Fruit fly (Drosophila melanogaster): ENCODE results near the gene Atg1.

Atg1 gene

DNA sequence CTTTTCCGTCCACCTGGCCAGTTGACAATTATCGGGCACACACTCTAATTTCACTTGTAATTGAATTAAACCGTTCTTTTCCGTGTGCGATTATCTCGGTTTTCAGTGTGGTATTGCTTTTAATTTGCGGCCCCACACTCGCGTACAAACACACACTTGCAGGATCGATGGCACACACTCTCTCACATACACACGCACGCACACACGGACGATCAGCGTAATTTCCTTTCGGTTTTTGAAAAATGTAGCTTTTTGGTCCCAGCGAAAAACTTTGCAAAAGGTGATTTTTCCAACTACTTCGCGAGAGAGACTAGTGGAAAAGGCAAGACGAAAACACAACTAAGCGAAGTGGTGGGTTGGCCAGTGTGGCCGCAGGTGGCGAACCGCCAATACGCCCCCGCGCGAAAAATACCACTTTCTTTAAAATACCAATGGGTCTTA, at the start of gene Atg1:
Gene Atg1 (minus strand): TSS at position 387 of the 441 bp plus-strand sequence.
- TF ChIP-seq psq (optimal IDR thresholded peaks at IDR 0.05) (no peak), h (optimal IDR thresholded peaks at IDR 0.05) (no peak), Sin3A (optimal IDR thresholded peaks at IDR 0.05) (no peak), ttk (optimal IDR thresholded peaks at IDR 0.05) (no peak), Myc (optimal IDR thresholded peaks at IDR 0.05) (no peak)

DNA sequence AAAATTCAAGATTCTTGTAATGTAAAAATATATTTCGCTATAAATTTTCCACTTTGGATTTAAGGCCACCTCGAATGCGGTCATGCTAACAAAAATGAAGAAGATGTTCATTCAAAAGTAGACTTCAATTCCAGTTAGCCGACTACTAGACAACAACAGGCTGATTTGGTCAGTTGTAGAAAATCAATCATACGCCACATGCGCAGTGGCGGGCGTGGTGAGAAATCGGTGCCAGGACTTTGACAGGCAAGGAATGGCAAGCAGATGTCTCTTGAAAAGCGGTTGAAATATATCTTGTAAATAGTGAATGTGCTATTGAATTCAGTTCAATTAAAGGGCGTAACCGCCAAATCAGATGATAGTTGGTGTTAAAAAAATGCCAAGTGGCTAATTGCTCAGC, 48.5 kb upstream of the Atg1 start, which contains the start of gene Ent3:
Gene Ent3 (plus strand): TSS at position 224 of the 400 bp plus-strand sequence.
- TF ChIP-seq h (optimal IDR thresholded peaks at IDR 0.05) (no peak), psq (optimal IDR thresholded peaks at IDR 0.05) (no peak), Sin3A (optimal IDR thresholded peaks at IDR 0.05) (no peak), ttk (optimal IDR thresholded peaks at IDR 0.05) (no peak), insv (optimal IDR thresholded peaks at IDR 0.05) (no peak), Myc (optimal IDR thresholded peaks at IDR 0.05) (no peak)

DNA sequence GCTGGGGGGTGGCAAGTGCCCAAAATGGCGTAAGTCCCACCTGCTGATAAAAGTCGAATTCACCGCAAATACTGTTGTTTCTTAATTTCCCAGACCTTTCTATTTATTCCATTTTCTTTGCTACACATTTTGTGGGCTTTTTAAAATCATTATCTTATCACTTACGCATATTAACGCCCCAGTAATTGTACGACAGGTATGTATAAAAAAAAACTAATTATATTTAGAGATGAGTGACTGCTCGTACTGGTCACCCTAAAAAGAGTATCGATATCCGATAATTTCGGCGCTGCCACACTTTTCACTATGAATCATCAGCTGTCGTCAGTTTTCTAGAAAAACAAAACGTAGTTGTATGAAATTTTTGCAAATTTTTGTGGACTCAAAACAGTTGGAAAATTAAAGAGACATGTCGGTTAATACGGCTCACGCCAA, 45.0 kb upstream of the Atg1 start, which contains the start of the genes CG10948 and Wbp2:
Gene CG10948 (minus strand): TSS at position 251 of the 435 bp plus-strand sequence.
Gene Wbp2 (plus strand): TSS at position 299 of the 435 bp plus-strand sequence.
- TF ChIP-seq h (optimal IDR thresholded peaks at IDR 0.05) (no peak), Sin3A (optimal IDR thresholded peaks at IDR 0.05) (no peak), psq (optimal IDR thresholded peaks at IDR 0.05) (no peak), insv (optimal IDR thresholded peaks at IDR 0.05) (no peak), ttk (optimal IDR thresholded peaks at IDR 0.05) (no peak), Myc (optimal IDR thresholded peaks at IDR 0.05) (no peak)

DNA sequence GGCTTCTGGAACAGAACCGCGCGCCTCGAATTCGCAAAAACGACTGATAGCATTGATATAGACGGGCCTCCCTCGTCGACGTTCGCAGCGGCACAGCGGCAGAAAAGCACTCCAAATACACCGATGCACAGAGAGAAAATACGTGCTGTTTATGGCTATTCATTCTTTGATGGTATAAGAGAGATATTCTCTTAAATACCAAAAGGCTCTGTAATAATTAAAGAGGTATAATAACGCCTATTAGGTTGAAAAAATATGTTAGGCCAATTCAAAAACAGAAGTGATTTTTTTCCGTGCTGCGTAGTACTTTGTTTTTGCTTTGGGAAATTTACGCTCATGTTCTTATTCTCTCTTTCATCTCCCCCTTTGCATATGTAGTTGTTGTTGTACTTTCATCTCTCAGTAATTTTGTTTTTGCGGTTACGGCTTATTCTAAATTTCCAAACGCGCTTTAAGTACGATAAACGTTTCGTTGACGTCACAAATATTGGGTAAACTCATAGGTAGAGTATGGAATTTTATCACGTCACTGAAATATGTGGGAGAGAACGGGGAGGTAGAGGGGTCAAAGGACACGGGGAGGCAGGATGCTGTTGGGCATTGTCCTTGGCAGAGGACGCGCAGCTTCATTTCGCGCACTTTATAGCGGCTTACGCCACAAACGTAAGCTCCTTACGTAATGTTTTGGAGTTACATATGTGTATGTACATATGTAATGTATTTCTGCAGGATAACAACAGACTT, 38.3 kb upstream of the Atg1 start, which contains the start of gene nebu:
Gene nebu (minus strand): TSS at position 51 of the 744 bp plus-strand sequence.
- no peak for TF ChIP-seq h (optimal IDR thresholded peaks at IDR 0.05)
- no peak for TF ChIP-seq insv (optimal IDR thresholded peaks at IDR 0.05)
- TF ChIP-seq Myc (optimal IDR thresholded peaks at IDR 0.05) = no peak
- TF ChIP-seq Sin3A (optimal IDR thresholded peaks at IDR 0.05) = no peak
- TF ChIP-seq ttk (optimal IDR thresholded peaks at IDR 0.05) = no peak
- no peak for TF ChIP-seq psq (optimal IDR thresholded peaks at IDR 0.05)

DNA sequence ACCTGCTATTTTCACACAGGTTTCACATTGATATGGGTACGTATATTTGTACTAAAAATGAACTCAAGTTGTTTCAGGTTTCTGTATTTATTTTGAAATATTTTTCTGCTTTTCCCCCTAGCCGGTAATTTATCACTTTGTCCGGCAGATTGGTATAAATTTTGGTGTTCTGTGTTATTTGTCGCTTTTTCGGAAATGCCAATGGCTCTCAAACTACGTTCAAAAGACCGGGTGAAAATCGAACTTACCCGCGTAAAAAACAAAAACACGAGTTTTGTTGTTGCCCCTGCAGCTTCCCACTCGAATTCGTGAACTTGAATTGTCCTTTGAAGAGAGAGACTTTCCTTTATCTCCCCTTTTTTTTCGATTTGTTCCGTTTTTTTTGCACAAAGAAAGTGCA, 37.6 kb upstream of the Atg1 start:
- TF ChIP-seq psq (optimal IDR thresholded peaks at IDR 0.05) (no peak), Myc (optimal IDR thresholded peaks at IDR 0.05) (no peak), h (optimal IDR thresholded peaks at IDR 0.05) (no peak), Sin3A (optimal IDR thresholded peaks at IDR 0.05) (no peak), insv (optimal IDR thresholded peaks at IDR 0.05) (no peak), ttk (optimal IDR thresholded peaks at IDR 0.05) (no peak)

DNA sequence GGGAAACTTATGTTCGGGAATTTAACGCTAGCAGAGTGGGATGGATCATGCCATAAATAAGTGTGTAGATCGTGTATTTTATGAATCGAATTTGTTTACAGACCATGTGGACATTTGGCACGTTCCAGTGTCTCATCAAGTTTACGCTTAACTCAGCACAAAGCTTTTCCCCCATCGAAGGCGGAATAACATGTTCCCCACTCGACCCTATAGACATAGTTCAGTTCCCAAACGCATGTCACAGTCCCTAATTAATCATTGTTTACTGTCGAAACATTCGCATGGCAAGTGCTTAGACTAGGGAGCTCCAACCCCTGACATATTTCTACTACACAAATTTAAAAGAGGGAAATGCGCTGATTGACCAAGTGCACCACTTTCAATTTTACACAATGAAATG, 36.5 kb upstream of the Atg1 start:
- TF ChIP-seq psq (optimal IDR thresholded peaks at IDR 0.05) (no peak), Sin3A (optimal IDR thresholded peaks at IDR 0.05) (no peak), Myc (optimal IDR thresholded peaks at IDR 0.05) (no peak), insv (optimal IDR thresholded peaks at IDR 0.05) (no peak), h (optimal IDR thresholded peaks at IDR 0.05) (no peak), ttk (optimal IDR thresholded peaks at IDR 0.05) (no peak)

DNA sequence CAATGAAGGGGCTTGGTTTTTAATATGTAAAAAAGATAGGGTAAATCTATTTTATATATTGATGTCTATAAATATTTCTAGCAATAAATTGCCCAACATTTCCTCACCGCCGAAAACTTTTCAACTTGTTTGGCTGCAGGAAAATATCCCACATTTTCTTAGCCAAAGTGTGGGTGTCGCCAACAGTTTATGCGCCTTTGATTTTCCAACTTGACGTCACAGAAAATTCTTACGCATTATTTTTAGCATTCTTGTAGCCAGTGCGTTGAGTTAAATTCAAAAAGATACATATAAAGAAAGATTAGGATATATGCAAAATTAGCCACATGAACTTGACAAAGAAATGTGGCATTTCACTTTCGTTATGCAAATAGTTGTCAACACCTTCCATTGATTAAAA, 35.0 kb upstream of the Atg1 start:
- TF ChIP-seq Sin3A (optimal IDR thresholded peaks at IDR 0.05) = no peak
- no peak for TF ChIP-seq Myc (optimal IDR thresholded peaks at IDR 0.05)
- no peak for TF ChIP-seq insv (optimal IDR thresholded peaks at IDR 0.05)
- TF ChIP-seq ttk (optimal IDR thresholded peaks at IDR 0.05) = no peak
- no peak for TF ChIP-seq h (optimal IDR thresholded peaks at IDR 0.05)
- TF ChIP-seq psq (optimal IDR thresholded peaks at IDR 0.05) = no peak

DNA sequence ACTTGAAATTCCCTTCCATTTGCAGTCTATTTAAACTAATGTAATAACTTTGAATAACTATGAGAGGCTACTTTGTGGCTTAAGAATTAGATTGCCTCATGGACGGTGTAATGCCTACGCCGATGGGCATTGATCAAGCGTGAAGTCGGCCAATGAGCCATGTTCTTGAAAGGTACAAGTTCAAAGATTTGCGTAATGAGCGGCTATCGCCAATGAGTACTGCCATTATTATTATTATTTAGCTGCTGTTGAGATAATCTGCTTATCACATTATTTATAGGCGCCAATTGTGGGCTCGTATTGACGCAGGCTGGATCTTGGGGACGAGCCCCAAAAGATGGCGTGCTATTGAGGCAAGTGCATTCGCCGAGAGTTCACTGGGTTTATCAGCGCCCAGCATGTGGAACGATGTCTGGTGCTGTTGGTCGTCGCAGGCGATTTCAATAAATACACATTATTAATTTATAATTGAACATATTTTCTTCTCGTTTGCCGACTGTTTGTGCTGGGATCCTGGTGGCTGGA, 32.3 kb upstream of the Atg1 start:
- no peak for TF ChIP-seq psq (optimal IDR thresholded peaks at IDR 0.05)
- TF ChIP-seq Sin3A (optimal IDR thresholded peaks at IDR 0.05) = no peak
- TF ChIP-seq Myc (optimal IDR thresholded peaks at IDR 0.05) = no peak
- no peak for TF ChIP-seq ttk (optimal IDR thresholded peaks at IDR 0.05)

DNA sequence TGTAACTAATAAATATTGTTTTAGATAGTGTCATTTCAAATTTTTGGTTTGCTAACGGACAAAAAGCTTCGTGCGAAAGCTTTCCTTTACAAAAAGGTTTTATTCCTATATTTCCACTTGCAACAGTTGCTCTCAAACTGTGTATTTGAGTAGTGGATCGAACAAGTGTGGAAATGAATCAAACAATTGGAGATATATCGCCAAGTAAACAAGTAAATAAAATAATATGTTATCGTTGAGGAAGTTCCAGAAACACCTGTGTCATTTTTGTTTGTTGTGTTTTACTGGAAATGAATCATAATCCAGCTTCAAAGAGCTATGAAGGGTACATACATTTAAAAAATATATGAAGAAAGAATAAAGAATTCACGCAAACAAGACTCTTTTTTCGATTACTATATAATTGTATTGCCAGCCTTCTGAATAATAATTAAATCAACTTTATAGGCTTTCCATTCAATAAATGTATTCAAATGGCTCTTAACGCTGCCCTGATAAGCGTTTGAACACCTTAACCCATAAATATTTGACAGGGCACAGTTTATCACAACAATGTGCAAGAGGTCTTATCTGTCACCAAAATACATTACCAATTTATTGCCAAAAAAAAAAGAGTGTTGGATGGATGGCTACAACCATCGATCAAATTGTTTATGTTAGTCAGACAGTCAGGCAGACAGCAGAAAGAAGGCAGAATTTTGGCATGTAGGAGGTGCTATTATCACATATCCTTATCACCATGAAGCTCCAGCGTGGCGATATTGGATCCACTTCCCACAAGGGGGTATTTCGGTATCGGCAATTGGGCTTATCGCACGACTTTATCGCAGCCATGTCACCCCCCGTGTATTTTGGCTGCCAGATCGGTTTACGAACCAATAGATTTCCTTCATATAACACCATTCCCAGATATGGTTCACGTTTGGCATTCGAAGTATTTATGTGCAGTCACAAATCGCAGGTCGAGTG, 30.9 kb upstream of the Atg1 start:
- TF ChIP-seq ttk (optimal IDR thresholded peaks at IDR 0.05) = no peak
- TF ChIP-seq psq (optimal IDR thresholded peaks at IDR 0.05) = no peak
- TF ChIP-seq Myc (optimal IDR thresholded peaks at IDR 0.05) = no peak
- no peak for TF ChIP-seq insv (optimal IDR thresholded peaks at IDR 0.05)
- no peak for TF ChIP-seq h (optimal IDR thresholded peaks at IDR 0.05)
- TF ChIP-seq Sin3A (optimal IDR thresholded peaks at IDR 0.05) = no peak

DNA sequence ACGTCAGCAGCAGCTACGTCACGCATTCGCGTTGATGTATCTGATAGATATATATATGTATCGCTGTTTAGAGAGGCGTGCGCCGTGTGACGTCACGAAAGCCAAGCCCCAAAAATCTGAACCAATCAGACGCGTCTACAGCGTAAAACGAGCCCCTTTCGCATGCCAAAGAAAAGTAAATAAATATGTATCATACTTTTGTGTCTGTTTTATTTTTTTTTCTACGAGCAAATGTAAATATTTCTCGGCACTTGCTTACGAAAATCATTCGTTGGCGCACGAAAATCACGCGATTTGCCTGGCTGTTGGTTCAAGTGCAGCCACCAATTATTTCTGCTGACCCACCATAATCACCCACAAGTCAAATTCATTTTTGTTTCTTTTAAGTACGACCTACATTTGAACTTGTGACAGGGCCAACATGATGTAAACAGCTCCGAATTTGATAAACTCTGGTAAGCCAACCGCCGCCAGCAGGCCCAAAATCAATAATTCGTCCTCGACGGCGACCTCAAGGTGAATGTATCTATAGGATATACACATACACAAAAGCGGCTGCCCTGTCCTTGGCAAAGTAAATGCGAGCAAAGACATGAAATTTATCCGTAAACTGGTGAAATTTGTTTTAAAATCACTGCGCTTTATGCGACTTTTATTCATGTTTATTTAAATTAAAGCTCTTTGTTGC, 29.8 kb upstream of the Atg1 start:
- TF ChIP-seq psq (optimal IDR thresholded peaks at IDR 0.05) (no peak), Myc (optimal IDR thresholded peaks at IDR 0.05) (no peak), h (optimal IDR thresholded peaks at IDR 0.05) (no peak), ttk (optimal IDR thresholded peaks at IDR 0.05) (no peak), Sin3A (optimal IDR thresholded peaks at IDR 0.05) (no peak), insv (optimal IDR thresholded peaks at IDR 0.05) (no peak)

Measured in Kc167 (cell line).